Worm (Caenorhabditis elegans) whole organism, midembryonic: ENCODE measurements around the gene srg-60.

ENCODE experiments used
- flt-1 ChIP-seq: fragments of 200-800 bp; sonication (Bioruptor generic); IDR thresholded peaks from 2 replicates; pipeline ENCODE4 v1.3.6; 2022; ENCODE audit warnings: missing genetic modification characterization, missing compliant biosample characterization
- tab-1 ChIP-seq: fragments of 200-800 bp; sonication (Bioruptor generic); IDR thresholded peaks from 2 replicates; pipeline ENCODE4 v1.3.6; 2022; ENCODE audit warnings: missing genetic modification characterization, missing compliant biosample characterization

DNA sequence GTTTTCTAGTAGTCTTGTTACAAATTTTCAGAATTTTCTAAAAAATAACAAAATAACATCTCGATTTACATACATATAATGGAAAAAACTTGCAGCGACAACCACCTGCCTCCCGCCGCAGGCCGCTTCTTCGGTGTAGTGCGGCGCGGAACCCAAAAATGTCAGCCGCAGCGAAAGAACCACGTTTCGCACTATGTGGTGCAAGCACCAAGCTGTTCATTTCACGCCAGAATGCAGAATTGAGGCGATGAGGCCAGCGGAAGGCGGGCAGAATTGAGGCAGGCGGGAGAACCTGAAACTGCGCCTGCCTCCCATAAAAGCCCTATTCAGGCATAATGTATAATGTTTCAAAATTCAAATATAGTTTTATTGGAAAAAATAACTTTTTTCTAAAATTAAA, 39.0 kb upstream of the srg-60 start:
- TF ChIP-seq tab-1 (no peak), flt-1 (GFP tag; lab: Robert Waterston, UW) (no peak)
